Fruit fly (Drosophila melanogaster) whole organism, embryonic: Measurements from ENCODE around the gene grnd.

ENCODE experiments used
- Atf3 ChIP-seq: fragments of 200-800 bp; sonication (Bioruptor generic); optimal IDR thresholded peaks from 3 replicates; lab custom pipeline; 2016; ENCODE audit warnings: missing biosample characterization, missing genetic modification characterization
- B-H2 ChIP-seq: fragments of 200-800 bp; sonication (Bioruptor generic); optimal IDR thresholded peaks from 2 replicates; lab custom pipeline; 2018; ENCODE audit warnings: missing biosample characterization, mild to moderate bottlenecking, missing genetic modification characterization
- Bdp1 ChIP-seq: fragments of 200-800 bp; sonication (Bioruptor generic); optimal IDR thresholded peaks from 3 replicates; lab custom pipeline; 2016; ENCODE audit warnings: missing biosample characterization, missing genetic modification characterization
- CG10979 ChIP-seq: fragments of 200-800 bp; sonication (Bioruptor generic); optimal IDR thresholded peaks from 2 replicates; lab custom pipeline; 2018; ENCODE audit warnings: missing biosample characterization, mild to moderate bottlenecking, missing genetic modification characterization, moderate library complexity
- CG11723 ChIP-seq: fragments of 200-800 bp; sonication (Bioruptor generic); optimal IDR thresholded peaks from 2 replicates; lab custom pipeline; 2017; ENCODE audit warnings: missing biosample characterization, mild to moderate bottlenecking, missing genetic modification characterization
- CG12219 ChIP-seq: fragments of 200-800 bp; sonication (Bioruptor generic); optimal IDR thresholded peaks from 3 replicates; lab custom pipeline; 2018; ENCODE audit warnings: missing biosample characterization, mild to moderate bottlenecking, missing genetic modification characterization
- CG12744 ChIP-seq: fragments of 200-800 bp; sonication (Bioruptor generic); optimal IDR thresholded peaks from 2 replicates; lab custom pipeline; 2016; ENCODE audit warnings: missing biosample characterization, missing genetic modification characterization
- CG13424 ChIP-seq: fragments of 200-800 bp; sonication (Bioruptor generic); optimal IDR thresholded peaks from 2 replicates; lab custom pipeline; 2019; ENCODE audit warnings: missing biosample characterization, mild to moderate bottlenecking, missing genetic modification characterization, moderate library complexity
- CG14710 ChIP-seq: fragments of 200-800 bp; sonication (Bioruptor generic); optimal IDR thresholded peaks from 3 replicates; lab custom pipeline; 2019; ENCODE audit warnings: missing biosample characterization, mild to moderate bottlenecking, missing genetic modification characterization, moderate library complexity
- CG14965 ChIP-seq: fragments of 200-800 bp; sonication (Bioruptor generic); optimal IDR thresholded peaks from 2 replicates; lab custom pipeline; 2016; ENCODE audit warnings: missing biosample characterization, missing genetic modification characterization, borderline replicate concordance
- CG15514 ChIP-seq: fragments of 200-800 bp; sonication (Bioruptor generic); optimal IDR thresholded peaks from 3 replicates; lab custom pipeline; 2017; ENCODE audit warnings: missing biosample characterization, missing genetic modification characterization, mild to moderate bottlenecking, moderate library complexity, missing genetic modification reagents
- CG17328 ChIP-seq: fragments of 200-800 bp; sonication (Bioruptor generic); IDR thresholded peaks from 2 replicates; pipeline ENCODE4 v1.3.6; 2022; ENCODE audit warnings: missing biosample characterization, missing genetic modification characterization
- CG17612 ChIP-seq: fragments of 200-800 bp; sonication (Bioruptor generic); IDR thresholded peaks from 2 replicates; pipeline ENCODE4 v1.3.6; 2022; ENCODE audit warnings: missing biosample characterization, missing genetic modification characterization
- CG17829 ChIP-seq: fragments of 200-800 bp; optimal IDR thresholded peaks from 2 replicates; lab custom pipeline; 2019; ENCODE audit warnings: missing biosample characterization, mild to moderate bottlenecking, missing genetic modification characterization, moderate library complexity
- CG18011 ChIP-seq: fragments of 200-800 bp; sonication (Bioruptor generic); optimal IDR thresholded peaks from 2 replicates; lab custom pipeline; 2017; ENCODE audit warnings: missing biosample characterization, missing genetic modification characterization, mild to moderate bottlenecking, moderate library complexity, missing genotype
- CG2712 ChIP-seq: fragments of 200-800 bp; optimal IDR thresholded peaks from 3 replicates; lab custom pipeline; 2019; ENCODE audit warnings: missing biosample characterization, mild to moderate bottlenecking, missing genetic modification characterization, moderate library complexity
- CG3065 ChIP-seq: fragments of 200-800 bp; sonication (Bioruptor generic); optimal IDR thresholded peaks from 2 replicates; lab custom pipeline; 2016; ENCODE audit warnings: missing biosample characterization, missing genetic modification characterization
- CG3163 ChIP-seq: fragments of 200-800 bp; sonication (Bioruptor generic); optimal IDR thresholded peaks from 3 replicates; lab custom pipeline; 2016; ENCODE audit warnings: missing biosample characterization, missing genetic modification characterization
- CG4854 ChIP-seq: fragments of 200-800 bp; sonication (Bioruptor generic); optimal IDR thresholded peaks from 2 replicates; lab custom pipeline; 2016; ENCODE audit warnings: missing biosample characterization, missing genetic modification characterization, inconsistent platforms
- CG5245 ChIP-seq: fragments of 200-800 bp; sonication (Bioruptor generic); optimal IDR thresholded peaks from 3 replicates; lab custom pipeline; 2016; ENCODE audit warnings: missing biosample characterization, missing genetic modification characterization
- CG5953 ChIP-seq: fragments of 200-800 bp; sonication (Bioruptor generic); IDR thresholded peaks from 2 replicates; pipeline ENCODE4 v1.3.6; 2022; ENCODE audit warnings: missing biosample characterization, missing genetic modification characterization
- CG7987 ChIP-seq: fragments of 200-800 bp; sonication (Bioruptor generic); optimal IDR thresholded peaks from 2 replicates; lab custom pipeline; 2018; ENCODE audit warnings: missing biosample characterization, mild to moderate bottlenecking, missing genetic modification characterization, moderate library complexity
- CG9437 ChIP-seq: fragments of 200-800 bp; sonication (Bioruptor generic); optimal IDR thresholded peaks from 2 replicates; lab custom pipeline; 2018; ENCODE audit warnings: missing biosample characterization, mild to moderate bottlenecking, missing genetic modification characterization
- CG9932 ChIP-seq: fragments of 200-800 bp; sonication (Bioruptor generic); IDR thresholded peaks from 2 replicates; pipeline ENCODE4 v1.3.6; 2022; ENCODE audit warnings: missing biosample characterization, missing genetic modification characterization
- CoRest ChIP-seq: fragments of 200-800 bp; sonication (Bioruptor generic); optimal IDR thresholded peaks from 3 replicates; lab custom pipeline; 2018; ENCODE audit warnings: missing biosample characterization, mild to moderate bottlenecking, missing genetic modification characterization, moderate library complexity
- Fer1 ChIP-seq: fragments of 200-800 bp; sonication (Bioruptor generic); optimal IDR thresholded peaks from 2 replicates; lab custom pipeline; 2017; ENCODE audit warnings: missing biosample characterization, mild to moderate bottlenecking, missing genetic modification characterization
- Hr3 ChIP-seq: fragments of 200-800 bp; sonication (Bioruptor generic); optimal IDR thresholded peaks from 3 replicates; lab custom pipeline; 2016; ENCODE audit warnings: missing biosample characterization, missing genetic modification characterization
- Hr39 ChIP-seq: fragments of >200 bp; optimal IDR thresholded peaks from 2 replicates; lab custom pipeline; 2017
- Jarid2 ChIP-seq: fragments of 200-800 bp; sonication (Bioruptor generic); optimal IDR thresholded peaks from 3 replicates; lab custom pipeline; 2017; ENCODE audit warnings: mild to moderate bottlenecking, missing biosample characterization, missing genetic modification reagents, missing genetic modification characterization
- Lim3 ChIP-seq: fragments of 200-800 bp; sonication (Bioruptor generic); IDR thresholded peaks from 2 replicates; pipeline ENCODE4 v1.3.6; 2022; ENCODE audit warnings: missing biosample characterization, missing genetic modification characterization
- Max ChIP-seq: fragments of 200-800 bp; sonication (Bioruptor generic); optimal IDR thresholded peaks from 2 replicates; lab custom pipeline; 2016; ENCODE audit warnings: missing biosample characterization, mild to moderate bottlenecking, missing genetic modification characterization
- NC2α ChIP-seq: fragments of 200-800 bp; sonication (Bioruptor generic); optimal IDR thresholded peaks from 2 replicates; lab custom pipeline; 2016; ENCODE audit warnings: missing biosample characterization, missing genetic modification characterization
- Tbp ChIP-seq: fragments of >200 bp; optimal IDR thresholded peaks from 2 replicates; lab custom pipeline; 2018; ENCODE audit warnings: missing biosample characterization, missing genetic modification characterization
- danr ChIP-seq: fragments of 200-800 bp; sonication (Bioruptor generic); IDR thresholded peaks from 2 replicates; pipeline ENCODE4 v1.3.6; 2022; ENCODE audit warnings: missing biosample characterization, missing genetic modification characterization
- esg ChIP-seq: fragments of 200-800 bp; sonication (Bioruptor generic); conservative IDR thresholded peaks from 2 replicates; pipeline ENCODE4 v1.3.6; 2022; ENCODE audit warnings: missing biosample characterization, missing genetic modification characterization
- fd102C ChIP-seq: fragments of 200-800 bp; sonication (Bioruptor generic); optimal IDR thresholded peaks from 2 replicates; lab custom pipeline; 2018; ENCODE audit warnings: missing biosample characterization, mild to moderate bottlenecking, missing genetic modification characterization, moderate library complexity
- gem ChIP-seq: fragments of 200-800 bp; sonication (Bioruptor generic); optimal IDR thresholded peaks from 2 replicates; lab custom pipeline; 2019; ENCODE audit warnings: missing biosample characterization, mild to moderate bottlenecking, missing genetic modification characterization, moderate library complexity
- grau ChIP-seq: fragments of 200-800 bp; optimal IDR thresholded peaks from 3 replicates; lab custom pipeline; 2019; ENCODE audit warnings: missing biosample characterization, mild to moderate bottlenecking, missing genetic modification characterization, moderate library complexity
- grn ChIP-seq: fragments of 200-800 bp; sonication (Bioruptor generic); optimal IDR thresholded peaks from 3 replicates; lab custom pipeline; 2017; ENCODE audit warnings: missing biosample characterization, missing genetic modification characterization
- ham ChIP-seq: fragments of 200-800 bp; sonication (Bioruptor generic); IDR thresholded peaks from 2 replicates; pipeline ENCODE4 v1.3.6; 2022; ENCODE audit warnings: missing biosample characterization, missing genetic modification characterization
- jigr1 ChIP-seq: fragments of 200-800 bp; sonication (Bioruptor generic); IDR thresholded peaks from 3 replicates; pipeline ENCODE4 v1.3.6; 2022; ENCODE audit warnings: missing biosample characterization, missing genetic modification characterization
- klu ChIP-seq: fragments of 200-800 bp; sonication (Bioruptor generic); IDR thresholded peaks from 2 replicates; pipeline ENCODE4 v1.3.6; 2022; ENCODE audit warnings: missing biosample characterization, missing genetic modification characterization
- lilli ChIP-seq: fragments of 200-800 bp; sonication (Bioruptor generic); optimal IDR thresholded peaks from 3 replicates; lab custom pipeline; 2016; ENCODE audit warnings: missing biosample characterization, missing genetic modification characterization
- pita ChIP-seq: fragments of 200-800 bp; sonication (Bioruptor generic); optimal IDR thresholded peaks from 2 replicates; lab custom pipeline; 2017; ENCODE audit warnings: missing biosample characterization, mild to moderate bottlenecking, missing genetic modification characterization
- repo ChIP-seq: fragments of 200-800 bp; sonication (Bioruptor generic); optimal IDR thresholded peaks from 2 replicates; lab custom pipeline; 2016; ENCODE audit warnings: missing biosample characterization, missing genetic modification characterization
- schlank ChIP-seq: fragments of 200-800 bp; sonication (Bioruptor generic); optimal IDR thresholded peaks from 2 replicates; lab custom pipeline; 2018; ENCODE audit warnings: missing biosample characterization, mild to moderate bottlenecking, missing genetic modification characterization
- sens ChIP-seq: fragments of 200-800 bp; sonication (Bioruptor generic); peaks from one replicate; lab custom pipeline; 2016; ENCODE audit warnings: missing biosample characterization, missing genetic modification characterization
- sens-2 ChIP-seq: fragments of 200-800 bp; sonication (Bioruptor generic); IDR thresholded peaks from 2 replicates; pipeline ENCODE4 v1.3.6; 2022; ENCODE audit warnings: missing biosample characterization, missing genetic modification characterization
- sug ChIP-seq: fragments of 200-800 bp; optimal IDR thresholded peaks from 2 replicates; lab custom pipeline; 2019; ENCODE audit warnings: missing biosample characterization, mild to moderate bottlenecking, missing genetic modification characterization, moderate library complexity
- trem ChIP-seq: fragments of 200-800 bp; optimal IDR thresholded peaks from 3 replicates; lab custom pipeline; 2019; ENCODE audit warnings: missing biosample characterization, mild to moderate bottlenecking, missing genetic modification characterization, moderate library complexity
- twi ChIP-seq: fragments of 200-800 bp; optimal IDR thresholded peaks from 2 replicates; lab custom pipeline; 2019; ENCODE audit warnings: missing biosample characterization, mild to moderate bottlenecking, missing genetic modification characterization, moderate library complexity
- unpg ChIP-seq: fragments of 200-800 bp; sonication (Bioruptor generic); optimal IDR thresholded peaks from 3 replicates; lab custom pipeline; 2018; ENCODE audit warnings: missing biosample characterization, mild to moderate bottlenecking, missing genetic modification characterization, moderate library complexity
- zen2 ChIP-seq: fragments of 200-800 bp; sonication (Bioruptor generic); IDR thresholded peaks from 3 replicates; pipeline ENCODE4 v1.3.6; 2022; ENCODE audit warnings: missing biosample characterization, missing genetic modification characterization; ENCODE audit not compliant: partially characterized antibody

The grnd gene

dm6 chr2L:18482170-18482569 lies 3.0 kb upstream of the grnd start (continued):
- TF ChIP-seq fd102C (GFP tag; lab: Kevin White, UChicago) (no peak), schlank (tag; lab: Kevin White, UChicago) (no peak), Tbp (GFP tag; lab: Kevin White, UChicago) (no peak), pita (GFP tag; lab: Kevin White, UChicago) (no peak), CG15514 (GFP tag; lab: Kevin White, UChicago) (no peak), Max (GFP tag; lab: Kevin White, UChicago) (no peak), CG12744 (GFP tag; lab: Kevin White, UChicago) (no peak), twi (tag; lab: Kevin White, UChicago) (no peak), CG9437 (GFP tag; lab: Kevin White, UChicago) (no peak), CG18011 (GFP tag; lab: Kevin White, UChicago) (no peak), CG12219 (GFP tag; lab: Kevin White, UChicago) (no peak), CG2712 (peak; percentile 56), CG11723 (GFP tag; lab: Kevin White, UChicago) (no peak), CG5953 (GFP tag; lab: Robert Waterston, UW) (no peak), unpg (no peak), CG10979 (peak; percentile 53), CG3163 (no peak), sens-2 (GFP tag; lab: Robert Waterston, UW) (no peak), CG3065 (no peak), klu (GFP tag; lab: Robert Waterston, UW) (no peak), B-H2 (GFP tag; lab: Kevin White, UChicago) (no peak), Jarid2 (no peak), CG17612 (GFP tag; lab: Robert Waterston, UW) (no peak), sug (no peak), CG17829 (tag; lab: Kevin White, UChicago) (peak; percentile 5), lilli (GFP tag; lab: Kevin White, UChicago) (no peak), CG9932 (GFP tag; lab: Robert Waterston, UW) (no peak), CG5245 (no peak), CoRest (tag; lab: Kevin White, UChicago) (peak; percentile 14), repo (GFP tag; lab: Kevin White, UChicago) (no peak), Hr39 (lab: Kevin White, UChicago) (no peak), zen2 (GFP tag; lab: Robert Waterston, UW) (no peak), Bdp1 (GFP tag; lab: Kevin White, UChicago) (no peak), NC2α (GFP tag; lab: Kevin White, UChicago) (no peak), CG13424 (tag; lab: Kevin White, UChicago) (no peak), CG4854 (GFP tag; lab: Kevin White, UChicago) (no peak), jigr1 (no peak), Fer1 (GFP tag; lab: Kevin White, UChicago) (no peak), CG14965 (GFP tag; lab: Kevin White, UChicago) (no peak), esg (GFP tag; lab: Robert Waterston, UW) (no peak), CG7987 (GFP tag; lab: Kevin White, UChicago) (no peak), CG14710 (tag; lab: Kevin White, UChicago) (peak; percentile 36), sens (GFP tag; lab: Kevin White, UChicago) (no peak), ham (no peak), trem (tag; lab: Kevin White, UChicago) (peak; percentile 5), Lim3 (GFP tag; lab: Robert Waterston, UW) (no peak), grau (peak; percentile 14), gem (tag; lab: Kevin White, UChicago) (peak; percentile 58), Hr3 (no peak), CG17328 (GFP tag; lab: Robert Waterston, UW) (no peak), danr (no peak), Atf3 (GFP tag; lab: Kevin White, UChicago) (no peak), grn (no peak)
